Worm (Caenorhabditis elegans) whole organism, L2 larva: Measurements from ENCODE around the gene Y34F4.3.

Experiments used
- ceh-16 ChIP-seq: fragments of 150-350 bp; optimal IDR thresholded peaks from 2 replicates; lab custom pipeline; 2014; ENCODE audit warnings: missing biosample characterization, missing genetic modification characterization
- ceh-82 ChIP-seq: fragments of 150-350 bp; optimal IDR thresholded peaks from 2 replicates; lab custom pipeline; 2014; ENCODE audit warnings: missing biosample characterization, missing genetic modification characterization
- dmd-4 ChIP-seq: sonication (generic microtip); optimal IDR thresholded peaks from 2 replicates; lab custom pipeline; 2017; ENCODE audit warnings: missing biosample characterization, missing genetic modification characterization
- elt-3 ChIP-seq: sonication (generic microtip); optimal IDR thresholded peaks from 2 replicates; lab custom pipeline; 2017; ENCODE audit warnings: missing biosample characterization, missing genetic modification characterization
- lin-13 ChIP-seq: fragments of 150-350 bp; optimal IDR thresholded peaks from 2 replicates; lab custom pipeline; 2014; ENCODE audit warnings: missing biosample characterization, missing genetic modification reagents, missing genetic modification characterization
- nhr-11 ChIP-seq: fragments of 150-350 bp; optimal IDR thresholded peaks from 2 replicates; lab custom pipeline; 2014; ENCODE audit warnings: missing biosample characterization, missing genetic modification characterization

DNA sequence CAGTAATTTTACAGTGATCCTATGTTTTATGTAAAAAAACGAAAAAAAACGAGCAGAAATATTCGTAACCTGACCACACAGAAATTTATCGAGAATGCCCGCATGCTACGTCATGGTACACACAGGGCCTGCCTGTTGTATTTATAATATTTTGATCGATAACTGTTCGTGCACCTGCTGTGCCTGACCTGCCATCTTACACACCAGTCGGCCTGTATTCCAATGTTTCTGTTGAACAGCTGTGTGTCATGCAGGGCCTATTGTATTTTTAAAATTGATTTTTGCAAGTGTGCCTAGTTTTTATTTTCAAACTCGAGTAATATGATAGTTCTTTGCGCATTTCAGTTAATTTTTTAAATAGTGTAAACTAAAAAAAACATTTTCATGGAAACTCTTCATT lies 49.7 kb downstream of the Y34F4.3 start:
- TF ChIP-seq elt-3 (tag; lab: Kevin White, UChicago) (no peak), dmd-4 (tag; lab: Kevin White, UChicago) (no peak), lin-13 (no peak), ceh-16 (tag; lab: Kevin White, UChicago) (no peak), ceh-82 (tag; lab: Kevin White, UChicago) (no peak), nhr-11 (tag; lab: Kevin White, UChicago) (no peak)
